Fruit fly (Drosophila melanogaster) whole organism, embryonic: ENCODE data around the gene Src64B.
A peak's percentile ranks its signal among the peaks of the same experiment; 100 is the strongest.

Experiments
- Aef1 ChIP-seq: fragments of 200-800 bp; sonication (Bioruptor generic); IDR thresholded peaks from 3 replicates; pipeline ENCODE4 v1.3.6; 2022; ENCODE audit warnings: missing biosample characterization, missing genetic modification characterization
- CG10209 ChIP-seq: fragments of 200-800 bp; sonication (Bioruptor generic); optimal IDR thresholded peaks from 3 replicates; lab custom pipeline; 2017; ENCODE audit warnings: missing biosample characterization, mild to moderate bottlenecking, missing genetic modification characterization, missing genetic modification reagents
- CG10274 ChIP-seq: fragments of 200-800 bp; sonication (Bioruptor generic); optimal IDR thresholded peaks from 3 replicates; lab custom pipeline; 2017; ENCODE audit warnings: missing biosample characterization, mild to moderate bottlenecking, missing genetic modification characterization
- CG10959 ChIP-seq: fragments of 200-800 bp; sonication (Bioruptor generic); IDR thresholded peaks from 2 replicates; pipeline ENCODE4 v1.3.6; 2022; ENCODE audit warnings: missing biosample characterization, missing genetic modification characterization
- CG10979 ChIP-seq: fragments of 200-800 bp; sonication (Bioruptor generic); optimal IDR thresholded peaks from 2 replicates; lab custom pipeline; 2018; ENCODE audit warnings: missing biosample characterization, mild to moderate bottlenecking, missing genetic modification characterization, moderate library complexity
- CG11247 ChIP-seq: fragments of 200-800 bp; sonication (Bioruptor generic); IDR thresholded peaks from 2 replicates; pipeline ENCODE4 v1.3.6; 2022; ENCODE audit warnings: missing biosample characterization, missing genetic modification characterization
- CG13894 ChIP-seq: fragments of 200-800 bp; sonication (Bioruptor generic); optimal IDR thresholded peaks from 3 replicates; lab custom pipeline; 2018; ENCODE audit warnings: missing biosample characterization, mild to moderate bottlenecking, missing genetic modification characterization, moderate library complexity
- CG14014 ChIP-seq: fragments of 200-800 bp; sonication (Bioruptor generic); IDR thresholded peaks from 2 replicates; pipeline ENCODE4 v1.3.6; 2022; ENCODE audit warnings: missing biosample characterization, missing genetic modification characterization
- CG14667 ChIP-seq: fragments of 200-800 bp; sonication (Bioruptor generic); IDR thresholded peaks from 2 replicates; pipeline ENCODE4 v1.3.6; 2022; ENCODE audit warnings: missing biosample characterization, missing genetic modification characterization
- CG15011 ChIP-seq: fragments of 200-800 bp; sonication (Bioruptor generic); optimal IDR thresholded peaks from 3 replicates; lab custom pipeline; 2018; ENCODE audit warnings: missing biosample characterization, mild to moderate bottlenecking, missing genetic modification characterization
- CG1603 ChIP-seq: fragments of 200-800 bp; sonication (Bioruptor generic); optimal IDR thresholded peaks from 2 replicates; lab custom pipeline; 2019; ENCODE audit warnings: missing biosample characterization, mild to moderate bottlenecking, missing genetic modification characterization, moderate library complexity
- CG17359 ChIP-seq: fragments of 200-800 bp; sonication (Bioruptor generic); optimal IDR thresholded peaks from 3 replicates; lab custom pipeline; 2018; ENCODE audit warnings: missing biosample characterization, mild to moderate bottlenecking, missing genetic modification characterization, moderate library complexity
- CG18764 ChIP-seq: fragments of 200-800 bp; sonication (Bioruptor generic); optimal IDR thresholded peaks from 3 replicates; lab custom pipeline; 2016; ENCODE audit warnings: missing biosample characterization, missing genetic modification characterization
- CG33557 ChIP-seq: fragments of 200-800 bp; sonication (Bioruptor generic); optimal IDR thresholded peaks from 2 replicates; lab custom pipeline; 2019; ENCODE audit warnings: missing biosample characterization, mild to moderate bottlenecking, missing genetic modification characterization, moderate library complexity
- CG42726 ChIP-seq: fragments of 200-800 bp; sonication (Bioruptor generic); IDR thresholded peaks from 2 replicates; pipeline ENCODE4 v1.3.6; 2022; ENCODE audit warnings: missing biosample characterization, missing genetic modification characterization; ENCODE audit not compliant: partially characterized antibody
- CG4360 ChIP-seq: fragments of 200-800 bp; sonication (Bioruptor generic); IDR thresholded peaks from 2 replicates; pipeline ENCODE4 v1.3.6; 2022; ENCODE audit warnings: missing biosample characterization, missing genetic modification characterization
- CG4854 ChIP-seq: fragments of 200-800 bp; sonication (Bioruptor generic); optimal IDR thresholded peaks from 2 replicates; lab custom pipeline; 2016; ENCODE audit warnings: missing biosample characterization, missing genetic modification characterization, inconsistent platforms
- CG6683 ChIP-seq: fragments of 200-800 bp; sonication (Bioruptor generic); optimal IDR thresholded peaks from 2 replicates; lab custom pipeline; 2017; ENCODE audit warnings: missing biosample characterization, mild to moderate bottlenecking, missing genetic modification characterization, missing genetic modification reagents
- CG7556 ChIP-seq: fragments of 200-800 bp; sonication (Bioruptor generic); optimal IDR thresholded peaks from 2 replicates; lab custom pipeline; 2017; ENCODE audit warnings: missing biosample characterization, mild to moderate bottlenecking, missing genetic modification characterization
- CG7745 ChIP-seq: fragments of 200-800 bp; sonication (Bioruptor generic); optimal IDR thresholded peaks from 2 replicates; lab custom pipeline; 2018; ENCODE audit warnings: missing biosample characterization, mild to moderate bottlenecking, missing genetic modification characterization, moderate library complexity
- CG7786 ChIP-seq: fragments of 200-800 bp; sonication (Bioruptor generic); optimal IDR thresholded peaks from 2 replicates; lab custom pipeline; 2016; ENCODE audit warnings: missing biosample characterization, missing genetic modification characterization
- CG8089 ChIP-seq: fragments of 200-800 bp; sonication (Bioruptor generic); optimal IDR thresholded peaks from 3 replicates; lab custom pipeline; 2016; ENCODE audit warnings: missing biosample characterization, missing genetic modification characterization
- CG8924 ChIP-seq: fragments of 200-800 bp; optimal IDR thresholded peaks from 3 replicates; lab custom pipeline; 2019; ENCODE audit warnings: missing biosample characterization, mild to moderate bottlenecking, missing genetic modification characterization, moderate library complexity
- CG9797 ChIP-seq: fragments of 200-800 bp; sonication (Bioruptor generic); optimal IDR thresholded peaks from 3 replicates; lab custom pipeline; 2018; ENCODE audit warnings: missing biosample characterization, mild to moderate bottlenecking, missing genetic modification characterization
- CG9876 ChIP-seq: fragments of 200-800 bp; sonication (Bioruptor generic); optimal IDR thresholded peaks from 2 replicates; lab custom pipeline; 2016; ENCODE audit warnings: missing biosample characterization, missing genetic modification characterization
- Dip3 ChIP-seq: fragments of 200-800 bp; sonication (Bioruptor generic); optimal IDR thresholded peaks from 3 replicates; lab custom pipeline; 2016; ENCODE audit warnings: missing biosample characterization, missing genetic modification characterization
- Elba2 ChIP-seq: fragments of 200-800 bp; sonication (Bioruptor generic); optimal IDR thresholded peaks from 3 replicates; lab custom pipeline; 2016; ENCODE audit warnings: missing biosample characterization, missing genetic modification characterization
- Hr51 ChIP-seq, 2 experiments: fragments of 200-800 bp; sonication (Bioruptor generic); optimal IDR thresholded peaks; 2 replicates in 1 of 2; 3 replicates in 1 of 2; lab custom pipeline; 2016 to 2018; ENCODE audit warnings: missing biosample characterization in 2 of 2, missing genetic modification characterization in 2 of 2, mild to moderate bottlenecking in 1 of 2, moderate library complexity in 1 of 2
- Meics ChIP-seq: fragments of 200-800 bp; sonication (Bioruptor generic); optimal IDR thresholded peaks from 2 replicates; lab custom pipeline; 2017; ENCODE audit warnings: missing biosample characterization, mild to moderate bottlenecking, missing genetic modification characterization
- Nf-YA ChIP-seq: fragments of 200-800 bp; sonication (Bioruptor generic); IDR thresholded peaks from 2 replicates; pipeline ENCODE4 v1.3.6; 2022; ENCODE audit warnings: missing biosample characterization, missing genetic modification characterization
- NfI ChIP-seq: fragments of 200-800 bp; sonication (Bioruptor generic); optimal IDR thresholded peaks from 3 replicates; lab custom pipeline; 2018; ENCODE audit warnings: missing biosample characterization, mild to moderate bottlenecking, missing genetic modification characterization, moderate library complexity
- Pdp1 ChIP-seq, 2 experiments: fragments of 200-800 bp; sonication (Bioruptor generic); optimal IDR thresholded peaks; 3 replicates each; lab custom pipeline; 2016; ENCODE audit warnings: missing biosample characterization in 2 of 2, missing genetic modification characterization in 2 of 2, mild to moderate bottlenecking in 1 of 2, moderate library complexity in 1 of 2
- TFAM ChIP-seq: fragments of 200-800 bp; sonication (Bioruptor generic); optimal IDR thresholded peaks from 2 replicates; lab custom pipeline; 2017; ENCODE audit warnings: missing biosample characterization, missing genetic modification characterization, inconsistent platforms
- bab2 ChIP-seq: fragments of 200-800 bp; sonication (Bioruptor generic); optimal IDR thresholded peaks from 2 replicates; lab custom pipeline; 2016; ENCODE audit warnings: missing biosample characterization, missing genetic modification characterization
- bcd ChIP-seq: fragments of 200-800 bp; sonication (Bioruptor generic); optimal IDR thresholded peaks from 2 replicates; lab custom pipeline; 2017; ENCODE audit warnings: missing biosample characterization, mild to moderate bottlenecking, missing genetic modification characterization
- cg ChIP-seq: fragments of 200-800 bp; sonication (Bioruptor generic); optimal IDR thresholded peaks from 3 replicates; lab custom pipeline; 2019; ENCODE audit warnings: missing biosample characterization, mild to moderate bottlenecking, missing genetic modification characterization, moderate library complexity
- gcm ChIP-seq: fragments of 200-800 bp; sonication (Bioruptor generic); optimal IDR thresholded peaks from 2 replicates; lab custom pipeline; 2019; ENCODE audit warnings: missing biosample characterization, mild to moderate bottlenecking, missing genetic modification characterization, moderate library complexity
- grau ChIP-seq: fragments of 200-800 bp; optimal IDR thresholded peaks from 3 replicates; lab custom pipeline; 2019; ENCODE audit warnings: missing biosample characterization, mild to moderate bottlenecking, missing genetic modification characterization, moderate library complexity
- hkb ChIP-seq, 2 experiments: fragments of 200-800 bp in 1 of 2; fragments of >200 bp in 1 of 2; sonication (Bioruptor generic) in 1 of 2; IDR thresholded peaks in 1 of 2; optimal IDR thresholded peaks in 1 of 2; 2 replicates each; pipeline versions ENCODE4 v1.3.6 to Lab custom; 2017 to 2022; ENCODE audit warnings: missing biosample characterization in 1 of 2, missing genetic modification characterization in 1 of 2
- kay ChIP-seq: fragments of 200-800 bp; sonication (Bioruptor generic); optimal IDR thresholded peaks from 2 replicates; lab custom pipeline; 2016; ENCODE audit warnings: missing biosample characterization, missing genetic modification characterization
- kni ChIP-seq: fragments of 200-800 bp; sonication (Bioruptor generic); optimal IDR thresholded peaks from 3 replicates; lab custom pipeline; 2017; ENCODE audit warnings: mild to moderate bottlenecking, missing biosample characterization, missing genetic modification reagents, missing genetic modification characterization
- p53 ChIP-seq: fragments of 200-800 bp; sonication (Bioruptor generic); optimal IDR thresholded peaks from 2 replicates; lab custom pipeline; 2016; ENCODE audit warnings: missing biosample characterization, missing genetic modification characterization
- run ChIP-seq: fragments of 200-800 bp; sonication (Bioruptor generic); optimal IDR thresholded peaks from 3 replicates; lab custom pipeline; 2018; ENCODE audit warnings: missing biosample characterization, mild to moderate bottlenecking, missing genetic modification characterization
- sens ChIP-seq: fragments of 200-800 bp; sonication (Bioruptor generic); peaks from one replicate; lab custom pipeline; 2016; ENCODE audit warnings: missing biosample characterization, missing genetic modification characterization
- sens-2 ChIP-seq: fragments of 200-800 bp; sonication (Bioruptor generic); IDR thresholded peaks from 2 replicates; pipeline ENCODE4 v1.3.6; 2022; ENCODE audit warnings: missing biosample characterization, missing genetic modification characterization
- seq ChIP-seq: fragments of 200-800 bp; sonication (Bioruptor generic); IDR thresholded peaks from 2 replicates; pipeline ENCODE4 v1.3.6; 2022; ENCODE audit warnings: missing biosample characterization, missing genetic modification characterization
- sim ChIP-seq: fragments of 200-800 bp; sonication (Bioruptor generic); IDR thresholded peaks from 2 replicates; pipeline ENCODE4 v1.3.6; 2022; ENCODE audit warnings: missing biosample characterization, missing genetic modification characterization
- sqz ChIP-seq: fragments of 200-800 bp; sonication (Bioruptor generic); optimal IDR thresholded peaks from 3 replicates; lab custom pipeline; 2018; ENCODE audit warnings: missing biosample characterization, mild to moderate bottlenecking, missing genetic modification characterization
- stc ChIP-seq: fragments of 200-800 bp; sonication (Bioruptor generic); IDR thresholded peaks from 2 replicates; pipeline ENCODE4 v1.3.6; 2022; ENCODE audit warnings: missing biosample characterization, missing genetic modification characterization
- trem ChIP-seq: fragments of 200-800 bp; optimal IDR thresholded peaks from 3 replicates; lab custom pipeline; 2019; ENCODE audit warnings: missing biosample characterization, mild to moderate bottlenecking, missing genetic modification characterization, moderate library complexity

The Src64B gene

dm6 chr3L:4606739-4607428 lies 19.1 kb downstream of the Src64B start (continued):
- TF ChIP-seq CG15011: no peak
- TF ChIP-seq stc (GFP tag; lab: Robert Waterston, UW): no peak
- no peak for TF ChIP-seq hkb (optimal IDR thresholded peaks at IDR 0.05; lab: Kevin White, UChicago)
- no peak for TF ChIP-seq hkb (GFP tag; IDR thresholded peaks at IDR 0.05; lab: Robert Waterston, UW)
- no peak for TF ChIP-seq Elba2 (GFP tag; lab: Kevin White, UChicago)
- TF ChIP-seq CG10979 (tag; lab: Kevin White, UChicago): peak; percentile 47
- TF ChIP-seq run: no peak
- TF ChIP-seq NfI (GFP tag; lab: Kevin White, UChicago): no peak
- TF ChIP-seq CG8924: peak; percentile 8
- TF ChIP-seq CG1603: peak; percentile 29
- no peak for TF ChIP-seq CG11247
- TF ChIP-seq Aef1: no peak
- TF ChIP-seq p53: no peak
- no peak for TF ChIP-seq CG7745 (tag; lab: Kevin White, UChicago)
- peak in 1 of 2 experiments; percentile 2 for TF ChIP-seq Hr51 (GFP tag; optimal IDR thresholded peaks at IDR 0.05; lab: Kevin White, UChicago)
- TF ChIP-seq CG18764: no peak
- no peak for TF ChIP-seq Pdp1 (GFP tag; optimal IDR thresholded peaks at IDR 0.05; lab: Kevin White, UChicago)
- TF ChIP-seq CG10209 (GFP tag; lab: Kevin White, UChicago): peak; percentile 14
- TF ChIP-seq kni (GFP tag; lab: Kevin White, UChicago): no peak
- no peak for TF ChIP-seq kay (GFP tag; lab: Kevin White, UChicago)
- no peak for TF ChIP-seq CG42726
- TF ChIP-seq CG13894: no peak
- TF ChIP-seq CG9876 (GFP tag; lab: Kevin White, UChicago): no peak
- no peak for TF ChIP-seq CG10959 (GFP tag; lab: Robert Waterston, UW)
- no peak for TF ChIP-seq sqz (GFP tag; lab: Kevin White, UChicago)
- no peak for TF ChIP-seq TFAM (GFP tag; lab: Kevin White, UChicago)
- TF ChIP-seq cg: no peak
- TF ChIP-seq sim (GFP tag; lab: Robert Waterston, UW): no peak
- no peak for TF ChIP-seq CG14667
- peak; percentile 30 for TF ChIP-seq CG33557 (GFP tag; lab: Kevin White, UChicago)
- TF ChIP-seq CG14014: no peak
- no peak for TF ChIP-seq Dip3 (GFP tag; lab: Kevin White, UChicago)
- peak; percentile 11 for TF ChIP-seq bab2
- TF ChIP-seq CG9797 (GFP tag; lab: Kevin White, UChicago): no peak
- TF ChIP-seq sens-2 (GFP tag; lab: Robert Waterston, UW): no peak
- no peak for TF ChIP-seq Nf-YA (GFP tag; lab: Robert Waterston, UW)
- TF ChIP-seq trem: no peak
- TF ChIP-seq gcm (GFP tag; lab: Kevin White, UChicago): peak; percentile 41
- peak; percentile 6 for TF ChIP-seq CG17359 (tag; lab: Kevin White, UChicago)
- TF ChIP-seq CG6683 (GFP tag; lab: Kevin White, UChicago): no peak
- TF ChIP-seq sens (GFP tag; lab: Kevin White, UChicago): peak; percentile 84
- TF ChIP-seq Meics (GFP tag; lab: Kevin White, UChicago): no peak
- TF ChIP-seq bcd (GFP tag; lab: Kevin White, UChicago): no peak
- TF ChIP-seq grau (tag; lab: Kevin White, UChicago): peak; percentile 29
- no peak for TF ChIP-seq CG7556 (GFP tag; lab: Kevin White, UChicago)
- no peak for TF ChIP-seq CG4360 (GFP tag; lab: Robert Waterston, UW)
- TF ChIP-seq CG4854: no peak
- no peak for TF ChIP-seq CG7786 (GFP tag; lab: Kevin White, UChicago)
- no peak for TF ChIP-seq CG8089
- TF ChIP-seq seq (GFP tag; lab: Robert Waterston, UW): 0 out of 2 replicates have a peak, but pooled peaks have one; percentile 12
- TF ChIP-seq CG10274 (GFP tag; lab: Kevin White, UChicago): no peak
